Fruit fly (Drosophila melanogaster) Kc167 (cell line): ENCODE results near the gene Sh.

Experiments
- Myc ChIP-seq: fragments of >200 bp; optimal IDR thresholded peaks from 2 replicates; lab custom pipeline; 2017; ENCODE audit warnings: missing external identifiers
- insv ChIP-seq: fragments of >200 bp; optimal IDR thresholded peaks from 3 replicates; lab custom pipeline; 2018; ENCODE audit warnings: missing external identifiers
- psq ChIP-seq: fragments of >200 bp; optimal IDR thresholded peaks from 2 replicates; lab custom pipeline; 2017; ENCODE audit warnings: missing external identifiers

dm6 chrX:18023615-18024163 is 39.4 kb downstream of the Sh start, which contains the start of gene CG6867:
- TF ChIP-seq insv (lab: Kevin White, UChicago) (no peak), Myc (lab: Kevin White, UChicago) (no peak), psq (lab: Kevin White, UChicago) (no peak)
